Worm (Caenorhabditis elegans) whole organism, late embryonic: ENCODE results near the gene dsl-1.

Source experiments
- ama-1 ChIP-seq: fragments of 150-350 bp; optimal IDR thresholded peaks from 2 replicates; lab custom pipeline; 2014
- elt-2 ChIP-seq: sonication (generic microtip); optimal IDR thresholded peaks from 2 replicates; lab custom pipeline; 2016; ENCODE audit warnings: missing genetic modification reagents, missing genetic modification characterization, missing compliant biosample characterization
- pat-9 ChIP-seq: fragments of 200-800 bp; sonication (Bioruptor generic); optimal IDR thresholded peaks from 2 replicates; lab custom pipeline; 2018; ENCODE audit warnings: mild to moderate bottlenecking, missing genetic modification characterization, moderate library complexity, missing compliant biosample characterization
- rnt-1 ChIP-seq: sonication (generic microtip); optimal IDR thresholded peaks from 2 replicates; lab custom pipeline; 2016; ENCODE audit warnings: missing genetic modification characterization, missing compliant biosample characterization
- unc-55 ChIP-seq: sonication (generic microtip); optimal IDR thresholded peaks from 2 replicates; lab custom pipeline; 2017; ENCODE audit warnings: missing biosample characterization, missing genetic modification reagents, missing genetic modification characterization

ce11 chrIV:1170408-1170807, 37.5 kb downstream of the dsl-1 start, which contains the start of gene cec-2:
- no peak for TF ChIP-seq elt-2
- no peak for TF ChIP-seq ama-1
- no peak for TF ChIP-seq rnt-1 (tag; lab: Kevin White, UChicago)
- TF ChIP-seq unc-55 (GFP tag; lab: Kevin White, UChicago) = no peak
- TF ChIP-seq pat-9 (tag; lab: Kevin White, UChicago) = no peak
